Worm (Caenorhabditis elegans): ENCODE measurements around the gene epg-5.

The epg-5 gene

ce11 chrII:6616135-6616534, 7.0 kb upstream of the epg-5 start:
- TF ChIP-seq daf-16 (GFP tag; optimal IDR thresholded peaks at IDR 0.05) (no peak), daf-16 (tag; optimal IDR thresholded peaks at IDR 0.05) (peak; percentile 46), nhr-102 (tag; optimal IDR thresholded peaks at IDR 0.05) (peak; percentile 1), nhr-77 (tag; optimal IDR thresholded peaks at IDR 0.05) (peak; percentile 1), snpc-4 (tag; optimal IDR thresholded peaks at IDR 0.05) (no peak), hlh-11 (tag; optimal IDR thresholded peaks at IDR 0.05) (peak; percentile 36), gei-8 (GFP tag; optimal IDR thresholded peaks at IDR 0.05) (no peak), pqm-1 (tag; optimal IDR thresholded peaks at IDR 0.05) (peak; percentile 67), nhr-28 (tag; optimal IDR thresholded peaks at IDR 0.05) (peak; percentile 61), dmd-6 (GFP tag; IDR thresholded peaks at IDR 0.05) (peak; percentile 62; the same call in 1 of the 2 replicates), ctbp-1 (GFP tag; IDR thresholded peaks at IDR 0.05) (no peak), skn-1 (tag; optimal IDR thresholded peaks at IDR 0.05) (no peak)

ce11 chrII:6615232-6616029, 6.3 kb upstream of the epg-5 start:
- TF ChIP-seq T26A8.4 (GFP tag; IDR thresholded peaks at IDR 0.05), result 0 out of 2 replicates have a peak, but pooled peaks have one; percentile 14
- peak; percentile 63 for TF ChIP-seq nhr-77 (tag; optimal IDR thresholded peaks at IDR 0.05)
- no peak for TF ChIP-seq mxl-2 (GFP tag; conservative IDR thresholded peaks at IDR 0.05)
- TF ChIP-seq hlh-11 (tag; optimal IDR thresholded peaks at IDR 0.05), result peak; percentile 75
- peak; percentile 87 for TF ChIP-seq dmd-6 (GFP tag; IDR thresholded peaks at IDR 0.05)
- TF ChIP-seq pha-4 (GFP tag; IDR thresholded peaks at IDR 0.05), result no peak
- no peak for TF ChIP-seq pha-4 (tag; optimal IDR thresholded peaks at IDR 0.05)
- TF ChIP-seq mxl-3 (GFP tag; optimal IDR thresholded peaks at IDR 0.05), result peak; percentile 64
- peak; percentile 22 for TF ChIP-seq mes-2 (tag; optimal IDR thresholded peaks at IDR 0.05; ENCODE audit: poor library complexity, severe bottlenecking)
- no peak for TF ChIP-seq spr-3 (GFP tag; optimal IDR thresholded peaks at IDR 0.05)
- peak; percentile 66 for TF ChIP-seq dve-1 (tag; optimal IDR thresholded peaks at IDR 0.05; ENCODE audit: insufficient read depth)
- no peak for TF ChIP-seq tag-97 (GFP tag; IDR thresholded peaks at IDR 0.05)
- peak in 1 of 2 experiments; percentile 86 for TF ChIP-seq unc-62 (GFP tag; optimal IDR thresholded peaks at IDR 0.05 in 1 of 2)
- no peak for TF ChIP-seq unc-62 (tag; optimal IDR thresholded peaks at IDR 0.05)
- TF ChIP-seq pqm-1 (tag; optimal IDR thresholded peaks at IDR 0.05), result peak; percentile 97
- 0 out of 2 replicates have a peak, but pooled peaks have one; percentile 39 for TF ChIP-seq lin-1 (GFP tag; IDR thresholded peaks at IDR 0.05)
- peak; percentile 29 for TF ChIP-seq aha-1 (tag)
- no peak for TF ChIP-seq daf-16 (GFP tag; optimal IDR thresholded peaks at IDR 0.05)
- peak; percentile 71 for TF ChIP-seq daf-16 (tag; optimal IDR thresholded peaks at IDR 0.05)
- peak; percentile 76 for TF ChIP-seq nhr-28 (tag; optimal IDR thresholded peaks at IDR 0.05)
- TF ChIP-seq mdl-1 (tag; optimal IDR thresholded peaks at IDR 0.05), result no peak

- no peak for TF ChIP-seq ceh-62 (tag; optimal IDR thresholded peaks at IDR 0.05)
- TF ChIP-seq zag-1 (tag; optimal IDR thresholded peaks at IDR 0.05), result no peak
- no peak for TF ChIP-seq gei-8 (GFP tag; optimal IDR thresholded peaks at IDR 0.05)
- TF ChIP-seq lin-29 (GFP tag; IDR thresholded peaks at IDR 0.05), result no peak
- TF ChIP-seq ceh-82 (tag; optimal IDR thresholded peaks at IDR 0.05), result no peak
- no peak for TF ChIP-seq D1046.2 (GFP tag; IDR thresholded peaks at IDR 0.05)
- TF ChIP-seq F44E2.7 (GFP tag; IDR thresholded peaks at IDR 0.05), result no peak
- TF ChIP-seq attf-4 (tag; optimal IDR thresholded peaks at IDR 0.05), result no peak
- TF ChIP-seq vab-7 (GFP tag; IDR thresholded peaks at IDR 0.05), result no peak
- peak; percentile 43 for TF ChIP-seq dmd-6 (GFP tag; IDR thresholded peaks at IDR 0.05)
- TF ChIP-seq ceh-32 (tag; optimal IDR thresholded peaks at IDR 0.05; ENCODE audit: poor library complexity), result no peak
- TF ChIP-seq nhr-41 (GFP tag; IDR thresholded peaks at IDR 0.05), result no peak
- no peak for TF ChIP-seq dmd-9 (GFP tag; IDR thresholded peaks at IDR 0.05)
- no peak for TF ChIP-seq daf-16 (GFP tag; optimal IDR thresholded peaks at IDR 0.05)
- peak; percentile 21 for TF ChIP-seq daf-16 (tag; optimal IDR thresholded peaks at IDR 0.05)
- no peak for TF ChIP-seq ztf-7 (tag; optimal IDR thresholded peaks at IDR 0.05)
- no peak for TF ChIP-seq madf-5 (GFP tag; IDR thresholded peaks at IDR 0.05)
- TF ChIP-seq nhr-42 (GFP tag; IDR thresholded peaks at IDR 0.05), result no peak
- peak; percentile 40 for TF ChIP-seq dve-1 (tag; optimal IDR thresholded peaks at IDR 0.05; ENCODE audit: insufficient read depth)
- TF ChIP-seq pha-4 (GFP tag; IDR thresholded peaks at IDR 0.05), result no peak
- no peak for TF ChIP-seq pha-4 (tag; optimal IDR thresholded peaks at IDR 0.05)
- no peak for TF ChIP-seq php-3 (GFP tag; IDR thresholded peaks at IDR 0.05)
- no peak for TF ChIP-seq ztf-11 (tag; optimal IDR thresholded peaks at IDR 0.05)
- TF ChIP-seq daf-8 (GFP tag; IDR thresholded peaks at IDR 0.05), result no peak
- no peak for TF ChIP-seq egl-27 (tag; optimal IDR thresholded peaks at IDR 0.05)
- TF ChIP-seq nhr-28 (tag; optimal IDR thresholded peaks at IDR 0.05), result peak; percentile 9
- TF ChIP-seq mdt-29 (GFP tag; IDR thresholded peaks at IDR 0.05), result no peak
- no peak for TF ChIP-seq snpc-4 (tag; optimal IDR thresholded peaks at IDR 0.05)
- no peak for TF ChIP-seq lin-1 (GFP tag; IDR thresholded peaks at IDR 0.05)
- no peak for TF ChIP-seq unc-39 (tag; optimal IDR thresholded peaks at IDR 0.05)
Observed at ce11 chrII:6614500-6614899, 5.3 kb upstream of the epg-5 start.

Data from whole organism, L4 larva.